Fruit fly (Drosophila melanogaster) whole organism, embryonic: ENCODE data around the gene Vta1.
A peak's percentile ranks its signal among the peaks of the same experiment; 100 is the strongest.

Experiments
- Atf6 ChIP-seq: fragments of 200-800 bp; sonication (Bioruptor generic); IDR thresholded peaks from 2 replicates; pipeline ENCODE4 v1.3.6; 2022; ENCODE audit warnings: missing biosample characterization, missing genetic modification characterization
- Bdp1 ChIP-seq: fragments of 200-800 bp; sonication (Bioruptor generic); optimal IDR thresholded peaks from 3 replicates; lab custom pipeline; 2016; ENCODE audit warnings: missing biosample characterization, missing genetic modification characterization
- Blimp-1 ChIP-seq: fragments of 200-800 bp; sonication (Bioruptor generic); optimal IDR thresholded peaks from 3 replicates; lab custom pipeline; 2018; ENCODE audit warnings: missing biosample characterization, missing genetic modification characterization, mild to moderate bottlenecking, moderate library complexity, missing genetic modification reagents
- CG10366 ChIP-seq: fragments of 200-800 bp; sonication (Bioruptor generic); IDR thresholded peaks from 2 replicates; pipeline ENCODE4 v1.3.6; 2022; ENCODE audit warnings: missing biosample characterization, missing genetic modification characterization
- CG11560 ChIP-seq: fragments of 200-800 bp; sonication (Bioruptor generic); IDR thresholded peaks from 3 replicates; pipeline ENCODE4 v1.3.6; 2022; ENCODE audit warnings: missing biosample characterization, missing genetic modification characterization
- CG12769 ChIP-seq: fragments of 200-800 bp; sonication (Bioruptor generic); optimal IDR thresholded peaks from 2 replicates; lab custom pipeline; 2019; ENCODE audit warnings: missing biosample characterization, mild to moderate bottlenecking, missing genetic modification characterization, moderate library complexity
- CG13775 ChIP-seq: fragments of 200-800 bp; sonication (Bioruptor generic); optimal IDR thresholded peaks from 3 replicates; lab custom pipeline; 2017; ENCODE audit warnings: missing biosample characterization, mild to moderate bottlenecking, missing genetic modification characterization
- CG1647 ChIP-seq: fragments of 200-800 bp; sonication (Bioruptor generic); optimal IDR thresholded peaks from 3 replicates; lab custom pipeline; 2016; ENCODE audit warnings: missing biosample characterization, missing genetic modification characterization
- CG17912 ChIP-seq: fragments of 200-800 bp; sonication (Bioruptor generic); optimal IDR thresholded peaks from 2 replicates; lab custom pipeline; 2018; ENCODE audit warnings: missing biosample characterization, mild to moderate bottlenecking, missing genetic modification characterization
- CG2875 ChIP-seq: fragments of 200-800 bp; sonication (Bioruptor generic); optimal IDR thresholded peaks from 2 replicates; lab custom pipeline; 2017; ENCODE audit warnings: missing biosample characterization, mild to moderate bottlenecking, missing genetic modification characterization, missing genetic modification reagents
- CG34376 ChIP-seq: fragments of 200-800 bp; sonication (Bioruptor generic); optimal IDR thresholded peaks from 2 replicates; lab custom pipeline; 2018; ENCODE audit warnings: missing biosample characterization, mild to moderate bottlenecking, missing genetic modification characterization
- CG6654 ChIP-seq: fragments of 200-800 bp; sonication (Bioruptor generic); optimal IDR thresholded peaks from 2 replicates; lab custom pipeline; 2017; ENCODE audit warnings: missing biosample characterization, mild to moderate bottlenecking, missing genetic modification characterization
- CrebB ChIP-seq: fragments of 200-800 bp; sonication (Bioruptor generic); optimal IDR thresholded peaks from 3 replicates; lab custom pipeline; 2018; ENCODE audit warnings: missing biosample characterization, mild to moderate bottlenecking, missing genetic modification characterization
- Dfd ChIP-seq, 2 experiments: fragments of >200 bp; optimal IDR thresholded peaks; 2 replicates each; lab custom pipeline; 2017; ENCODE audit warnings: missing biosample characterization in 2 of 2, missing genetic modification characterization in 2 of 2
- Dip3 ChIP-seq: fragments of 200-800 bp; sonication (Bioruptor generic); optimal IDR thresholded peaks from 3 replicates; lab custom pipeline; 2016; ENCODE audit warnings: missing biosample characterization, missing genetic modification characterization
- Drgx ChIP-seq: fragments of 200-800 bp; sonication (Bioruptor generic); IDR thresholded peaks from 2 replicates; pipeline ENCODE4 v1.3.6; 2022; ENCODE audit warnings: missing biosample characterization, missing genetic modification characterization
- E2f2 ChIP-seq: fragments of 200-800 bp; sonication (Bioruptor generic); IDR thresholded peaks from 2 replicates; pipeline ENCODE4 v1.3.6; 2022; ENCODE audit warnings: missing biosample characterization, missing genetic modification characterization
- Ets65A ChIP-seq: fragments of 200-800 bp; sonication (Bioruptor generic); peaks from one replicate; lab custom pipeline; 2016; ENCODE audit warnings: missing biosample characterization, missing genetic modification characterization
- HLH54F ChIP-seq: fragments of 200-800 bp; sonication (Bioruptor generic); optimal IDR thresholded peaks from 3 replicates; lab custom pipeline; 2016; ENCODE audit warnings: missing biosample characterization, missing genetic modification characterization
- Hmr ChIP-seq: fragments of 200-800 bp; sonication (Bioruptor generic); optimal IDR thresholded peaks from 3 replicates; lab custom pipeline; 2017; ENCODE audit warnings: mild to moderate bottlenecking, missing biosample characterization, missing genetic modification reagents, missing genetic modification characterization
- NFAT ChIP-seq: fragments of 200-800 bp; sonication (Bioruptor generic); IDR thresholded peaks from 2 replicates; pipeline ENCODE4 v1.3.6; 2022; ENCODE audit warnings: missing biosample characterization, missing genetic modification characterization
- Neu2 ChIP-seq: fragments of 200-800 bp; sonication (Bioruptor generic); optimal IDR thresholded peaks from 3 replicates; lab custom pipeline; 2016; ENCODE audit warnings: missing biosample characterization, missing genetic modification characterization, borderline replicate concordance
- Oaz ChIP-seq: fragments of 200-800 bp; sonication (Bioruptor generic); IDR thresholded peaks from 2 replicates; pipeline ENCODE4 v1.3.6; 2022; ENCODE audit warnings: missing biosample characterization, missing genetic modification characterization
- ap ChIP-seq: fragments of 200-800 bp; sonication (Bioruptor generic); IDR thresholded peaks from 2 replicates; pipeline ENCODE4 v1.3.6; 2022; ENCODE audit warnings: missing biosample characterization, missing genetic modification characterization
- bcd ChIP-seq: fragments of 200-800 bp; sonication (Bioruptor generic); optimal IDR thresholded peaks from 2 replicates; lab custom pipeline; 2017; ENCODE audit warnings: missing biosample characterization, mild to moderate bottlenecking, missing genetic modification characterization
- chif ChIP-seq, 2 experiments: fragments of 200-800 bp; sonication (Bioruptor generic); optimal IDR thresholded peaks; 3 replicates each; lab custom pipeline; 2016; ENCODE audit warnings: missing biosample characterization in 2 of 2, missing genetic modification characterization in 2 of 2
- crol ChIP-seq: fragments of 200-800 bp; sonication (Bioruptor generic); IDR thresholded peaks from 2 replicates; pipeline ENCODE4 v1.3.6; 2022; ENCODE audit warnings: missing biosample characterization, missing genetic modification characterization
- dmrt99B ChIP-seq: fragments of 200-800 bp; sonication (Bioruptor generic); optimal IDR thresholded peaks from 2 replicates; lab custom pipeline; 2018; ENCODE audit warnings: missing biosample characterization, mild to moderate bottlenecking, missing genetic modification characterization, moderate library complexity
- fru ChIP-seq: fragments of >200 bp; optimal IDR thresholded peaks from 2 replicates; lab custom pipeline; 2017
- ftz-f1 ChIP-seq: fragments of 200-800 bp; sonication (Bioruptor generic); optimal IDR thresholded peaks from 2 replicates; lab custom pipeline; 2016; ENCODE audit warnings: missing biosample characterization, missing genetic modification characterization
- grn ChIP-seq: fragments of 200-800 bp; sonication (Bioruptor generic); optimal IDR thresholded peaks from 3 replicates; lab custom pipeline; 2017; ENCODE audit warnings: missing biosample characterization, missing genetic modification characterization
- lov ChIP-seq, 2 experiments: fragments of 200-800 bp in 1 of 2; fragments of >200 bp in 1 of 2; sonication (Bioruptor generic) in 1 of 2; IDR thresholded peaks in 1 of 2; optimal IDR thresholded peaks in 1 of 2; 2 replicates in 1 of 2; 3 replicates in 1 of 2; pipeline versions ENCODE4 v1.3.6 to Lab custom; 2017 to 2022; ENCODE audit warnings: missing biosample characterization in 1 of 2, missing genetic modification characterization in 1 of 2
- luna ChIP-seq: fragments of 200-800 bp; sonication (Bioruptor generic); optimal IDR thresholded peaks from 2 replicates; lab custom pipeline; 2016; ENCODE audit warnings: missing biosample characterization, missing genetic modification characterization
- onecut ChIP-seq: fragments of 200-800 bp; sonication (Bioruptor generic); IDR thresholded peaks from 2 replicates; pipeline ENCODE4 v1.3.6; 2022; ENCODE audit warnings: missing biosample characterization, missing genetic modification characterization
- org-1 ChIP-seq: fragments of 200-800 bp; sonication (Bioruptor generic); optimal IDR thresholded peaks from 2 replicates; lab custom pipeline; 2017; ENCODE audit warnings: missing biosample characterization, missing genetic modification characterization
- pum ChIP-seq: fragments of 200-800 bp; sonication (Bioruptor generic); optimal IDR thresholded peaks from 2 replicates; lab custom pipeline; 2016; ENCODE audit warnings: missing biosample characterization, missing genetic modification characterization
- salm ChIP-seq: fragments of 200-800 bp; sonication (Bioruptor generic); optimal IDR thresholded peaks from 2 replicates; lab custom pipeline; 2018; ENCODE audit warnings: missing biosample characterization, mild to moderate bottlenecking, missing genetic modification characterization
- scrt ChIP-seq: fragments of 200-800 bp; sonication (Bioruptor generic); optimal IDR thresholded peaks from 2 replicates; lab custom pipeline; 2018; ENCODE audit warnings: missing biosample characterization, mild to moderate bottlenecking, missing genetic modification characterization, moderate library complexity
- sna ChIP-seq: fragments of 200-800 bp; sonication (Bioruptor generic); IDR thresholded peaks from 2 replicates; pipeline ENCODE4 v1.3.6; 2022; ENCODE audit warnings: missing biosample characterization, missing genetic modification characterization; ENCODE audit not compliant: partially characterized antibody
- sqz ChIP-seq: fragments of 200-800 bp; sonication (Bioruptor generic); optimal IDR thresholded peaks from 3 replicates; lab custom pipeline; 2018; ENCODE audit warnings: missing biosample characterization, mild to moderate bottlenecking, missing genetic modification characterization
- stc ChIP-seq: fragments of 200-800 bp; sonication (Bioruptor generic); IDR thresholded peaks from 2 replicates; pipeline ENCODE4 v1.3.6; 2022; ENCODE audit warnings: missing biosample characterization, missing genetic modification characterization
- tap ChIP-seq: fragments of 200-800 bp; optimal IDR thresholded peaks from 3 replicates; lab custom pipeline; 2019; ENCODE audit warnings: missing biosample characterization, mild to moderate bottlenecking, missing genetic modification characterization, moderate library complexity
- trh ChIP-seq: fragments of 200-800 bp; sonication (Bioruptor generic); optimal IDR thresholded peaks from 2 replicates; lab custom pipeline; 2016; ENCODE audit warnings: missing biosample characterization, missing genetic modification characterization
- unc-4 ChIP-seq: fragments of 200-800 bp; sonication (Bioruptor generic); IDR thresholded peaks from 2 replicates; pipeline ENCODE4 v1.3.6; 2022; ENCODE audit warnings: missing biosample characterization, missing genetic modification characterization; ENCODE audit not compliant: partially characterized antibody
- zen2 ChIP-seq: fragments of 200-800 bp; sonication (Bioruptor generic); IDR thresholded peaks from 3 replicates; pipeline ENCODE4 v1.3.6; 2022; ENCODE audit warnings: missing biosample characterization, missing genetic modification characterization; ENCODE audit not compliant: partially characterized antibody
- zf30C ChIP-seq: fragments of 200-800 bp; sonication (Bioruptor generic); optimal IDR thresholded peaks from 3 replicates; lab custom pipeline; 2018; ENCODE audit warnings: missing biosample characterization, mild to moderate bottlenecking, missing genetic modification characterization
- zfh2 ChIP-seq: fragments of 200-800 bp; sonication (Bioruptor generic); optimal IDR thresholded peaks from 2 replicates; lab custom pipeline; 2016; ENCODE audit warnings: missing biosample characterization, missing genetic modification characterization

Gene Vta1

DNA sequence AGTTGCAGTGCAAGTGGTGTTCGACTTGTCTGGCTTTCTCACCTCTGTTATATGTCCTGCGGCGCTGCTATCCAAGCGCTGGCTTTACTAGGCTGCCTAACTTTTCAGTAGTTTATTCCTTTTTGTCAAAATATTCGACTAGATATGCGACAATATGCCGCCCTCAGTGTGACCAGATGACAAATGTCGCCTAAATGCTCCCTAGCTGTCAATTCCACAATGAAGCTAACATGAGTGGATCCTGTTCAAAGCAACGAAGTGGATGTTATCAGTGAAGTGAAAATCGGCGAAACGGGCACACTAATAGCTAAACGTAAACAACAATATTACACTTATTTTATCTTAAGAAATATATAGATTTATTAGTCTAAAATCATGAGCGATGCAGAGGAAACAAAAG, 12.2 kb upstream of the Vta1 start, which contains the start of the genes Srrm234 and CG7974 (continued):
- no peak for TF ChIP-seq CG34376 (GFP tag; lab: Kevin White, UChicago)
- TF ChIP-seq Dfd (GFP tag; optimal IDR thresholded peaks at IDR 0.05; lab: Kevin White, UChicago) = no peak
- TF ChIP-seq salm (tag; lab: Kevin White, UChicago) = no peak
- no peak for TF ChIP-seq HLH54F (GFP tag; lab: Kevin White, UChicago)
- peak; percentile 55 for TF ChIP-seq E2f2 (GFP tag; lab: Robert Waterston, UW)
- TF ChIP-seq org-1 (GFP tag; lab: Kevin White, UChicago) = no peak
- TF ChIP-seq lov (optimal IDR thresholded peaks at IDR 0.05; lab: Kevin White, UChicago) = no peak
- no peak for TF ChIP-seq lov (GFP tag; IDR thresholded peaks at IDR 0.05; lab: Robert Waterston, UW)
- no peak for TF ChIP-seq Neu2
- no peak for TF ChIP-seq fru (lab: Kevin White, UChicago)
- no peak for TF ChIP-seq Atf6 (GFP tag; lab: Robert Waterston, UW)
- TF ChIP-seq CG12769 = no peak
- TF ChIP-seq pum = no peak
- no peak for TF ChIP-seq Dip3 (GFP tag; lab: Kevin White, UChicago)
- no peak for TF ChIP-seq Hmr (GFP tag; lab: Kevin White, UChicago)
- TF ChIP-seq zen2 (GFP tag; lab: Robert Waterston, UW) = no peak
- no peak for TF ChIP-seq Blimp-1 (GFP tag; lab: Kevin White, UChicago)
- peak; percentile 2 for TF ChIP-seq CG17912 (GFP tag; lab: Kevin White, UChicago)
- TF ChIP-seq Drgx (GFP tag; lab: Robert Waterston, UW) = no peak
- TF ChIP-seq sqz = no peak
- TF ChIP-seq chif (GFP tag; optimal IDR thresholded peaks at IDR 0.05; lab: Kevin White, UChicago) = no peak
- 0 out of 2 replicates have a peak, but pooled peaks have one; percentile 19 for TF ChIP-seq unc-4 (GFP tag; lab: Robert Waterston, UW)
- no peak for TF ChIP-seq bcd (GFP tag; lab: Kevin White, UChicago)
- TF ChIP-seq Bdp1 (GFP tag; lab: Kevin White, UChicago) = no peak
- TF ChIP-seq luna = no peak
- no peak for TF ChIP-seq CG1647 (GFP tag; lab: Kevin White, UChicago)
- no peak for TF ChIP-seq dmrt99B (tag; lab: Kevin White, UChicago)
- no peak for TF ChIP-seq CG13775 (GFP tag; lab: Kevin White, UChicago)
- TF ChIP-seq zfh2 (GFP tag; lab: Kevin White, UChicago) = no peak
- TF ChIP-seq CG10366 (GFP tag; lab: Robert Waterston, UW) = no peak
- peak; percentile 39; the same call in 1 of the 2 replicates for TF ChIP-seq sna
- no peak for TF ChIP-seq zf30C (GFP tag; lab: Kevin White, UChicago)
- no peak for TF ChIP-seq CG11560
- no peak for TF ChIP-seq stc (GFP tag; lab: Robert Waterston, UW)
- no peak for TF ChIP-seq CrebB (tag; lab: Kevin White, UChicago)
- TF ChIP-seq onecut (GFP tag; lab: Robert Waterston, UW) = no peak; the same call in 1 of the 2 replicates
- no peak for TF ChIP-seq tap
- TF ChIP-seq ftz-f1 (GFP tag; lab: Kevin White, UChicago) = no peak
- TF ChIP-seq NFAT (GFP tag; lab: Robert Waterston, UW) = no peak
- no peak for TF ChIP-seq scrt
- no peak for TF ChIP-seq Oaz (GFP tag; lab: Robert Waterston, UW)
- TF ChIP-seq CG6654 (GFP tag; lab: Kevin White, UChicago) = no peak
- TF ChIP-seq trh (GFP tag; lab: Kevin White, UChicago) = no peak
- TF ChIP-seq ap (GFP tag; lab: Robert Waterston, UW) = no peak
- no peak for TF ChIP-seq CG2875 (GFP tag; lab: Kevin White, UChicago)
- no peak for TF ChIP-seq crol (GFP tag; lab: Robert Waterston, UW)
- no peak for TF ChIP-seq Ets65A (GFP tag; lab: Kevin White, UChicago)
- TF ChIP-seq grn = no peak
